Fruit fly (Drosophila melanogaster) whole organism, prepupa: Measurements from ENCODE around the gene Bap111.

ENCODE experiments used
- Blimp-1 ChIP-seq: fragments of 200-800 bp; sonication (Bioruptor generic); optimal IDR thresholded peaks from 3 replicates; lab custom pipeline; 2017; ENCODE audit warnings: missing biosample characterization, missing genetic modification characterization, mild to moderate bottlenecking, moderate library complexity, missing genetic modification reagents
- CG10669 ChIP-seq: fragments of 200-800 bp; sonication (Bioruptor generic); optimal IDR thresholded peaks from 3 replicates; lab custom pipeline; 2018; ENCODE audit warnings: missing biosample characterization, mild to moderate bottlenecking, missing genetic modification characterization, moderate library complexity
- CG11294 ChIP-seq: fragments of 200-800 bp; sonication (Bioruptor generic); IDR thresholded peaks from 2 replicates; pipeline ENCODE4 v1.3.6; 2022; ENCODE audit warnings: missing biosample characterization, missing genetic modification characterization
- CG11762 ChIP-seq: fragments of 200-800 bp; sonication (Bioruptor generic); optimal IDR thresholded peaks from 3 replicates; lab custom pipeline; 2016; ENCODE audit warnings: missing biosample characterization, missing genetic modification characterization; ENCODE audit not compliant: insufficient read depth
- CG11902 ChIP-seq: fragments of 200-800 bp; sonication (Bioruptor generic); optimal IDR thresholded peaks from 3 replicates; lab custom pipeline; 2016; ENCODE audit warnings: missing biosample characterization, missing genetic modification characterization
- CG15336 ChIP-seq: fragments of 200-800 bp; sonication (Bioruptor generic); IDR thresholded peaks from 2 replicates; pipeline ENCODE4 v1.3.6; 2022; ENCODE audit warnings: missing biosample characterization, missing genetic modification characterization
- CG1621 ChIP-seq: fragments of 200-800 bp; sonication (Bioruptor generic); optimal IDR thresholded peaks from 3 replicates; lab custom pipeline; 2018; ENCODE audit warnings: missing biosample characterization, mild to moderate bottlenecking, missing genetic modification characterization
- CG31627 ChIP-seq: fragments of 200-800 bp; sonication (Bioruptor generic); optimal IDR thresholded peaks from 3 replicates; lab custom pipeline; 2016; ENCODE audit warnings: missing biosample characterization, missing genetic modification characterization
- CG32006 ChIP-seq: fragments of 200-800 bp; sonication (Bioruptor generic); optimal IDR thresholded peaks from 3 replicates; lab custom pipeline; 2017; ENCODE audit warnings: missing biosample characterization, mild to moderate bottlenecking, missing genetic modification characterization
- CG3919 ChIP-seq: fragments of 200-800 bp; sonication (Bioruptor generic); optimal IDR thresholded peaks from 3 replicates; lab custom pipeline; 2016; ENCODE audit warnings: missing biosample characterization, missing genetic modification characterization
- CG6163 ChIP-seq: fragments of 200-800 bp; sonication (Bioruptor generic); IDR thresholded peaks from 3 replicates; pipeline ENCODE4 v1.3.6; 2022; ENCODE audit warnings: missing biosample characterization, missing genetic modification characterization
- CG6276 ChIP-seq: fragments of 200-800 bp; sonication (Bioruptor generic); optimal IDR thresholded peaks from 2 replicates; lab custom pipeline; 2017; ENCODE audit warnings: missing biosample characterization, mild to moderate bottlenecking, missing genetic modification characterization
- CG6792 ChIP-seq: fragments of 200-800 bp; sonication (Bioruptor generic); optimal IDR thresholded peaks from 3 replicates; lab custom pipeline; 2016; ENCODE audit warnings: missing biosample characterization, missing genetic modification characterization
- CG6808 ChIP-seq: fragments of 200-800 bp; sonication (Bioruptor generic); optimal IDR thresholded peaks from 3 replicates; lab custom pipeline; 2017; ENCODE audit warnings: missing biosample characterization, missing genetic modification characterization, mild to moderate bottlenecking, moderate library complexity, missing genetic modification reagents
- CG6854 ChIP-seq: fragments of 200-800 bp; sonication (Bioruptor generic); optimal IDR thresholded peaks from 2 replicates; lab custom pipeline; 2017; ENCODE audit warnings: missing biosample characterization, mild to moderate bottlenecking, missing genetic modification characterization
- CG7368 ChIP-seq: fragments of 200-800 bp; sonication (Bioruptor generic); optimal IDR thresholded peaks from 3 replicates; lab custom pipeline; 2016; ENCODE audit warnings: missing biosample characterization, missing genetic modification characterization
- CG8119 ChIP-seq: fragments of 200-800 bp; sonication (Bioruptor generic); IDR thresholded peaks from 3 replicates; pipeline ENCODE4 v1.3.6; 2022; ENCODE audit warnings: missing biosample characterization, missing genetic modification characterization
- CG8319 ChIP-seq: fragments of 200-800 bp; sonication (Bioruptor generic); optimal IDR thresholded peaks from 3 replicates; lab custom pipeline; 2016; ENCODE audit warnings: missing biosample characterization, missing genetic modification characterization
- Eip75B ChIP-seq: fragments of 200-800 bp; sonication (Bioruptor generic); optimal IDR thresholded peaks from 3 replicates; lab custom pipeline; 2016; ENCODE audit warnings: missing biosample characterization, missing genetic modification characterization
- Eip78C ChIP-seq: fragments of 200-800 bp; sonication (Bioruptor generic); peaks from one replicate; lab custom pipeline; 2016; ENCODE audit warnings: missing biosample characterization, missing genetic modification characterization
- Ets21C ChIP-seq: fragments of 200-800 bp; sonication (Bioruptor generic); optimal IDR thresholded peaks from 3 replicates; lab custom pipeline; 2016; ENCODE audit warnings: missing biosample characterization, missing genetic modification characterization
- Gug ChIP-seq: fragments of 200-800 bp; sonication (Bioruptor generic); IDR thresholded peaks from 2 replicates; pipeline ENCODE4 v1.3.6; 2022; ENCODE audit warnings: missing biosample characterization, missing genetic modification characterization
- Hr38 ChIP-seq: sonication (Bioruptor generic); optimal IDR thresholded peaks from 2 replicates; lab custom pipeline; 2016; ENCODE audit warnings: missing biosample characterization, missing genetic modification characterization
- Hr39 ChIP-seq: fragments of 200-800 bp; sonication (Bioruptor generic); optimal IDR thresholded peaks from 2 replicates; lab custom pipeline; 2016; ENCODE audit warnings: missing biosample characterization, missing genetic modification characterization
- Hr4 ChIP-seq: fragments of 200-800 bp; sonication (Bioruptor generic); optimal IDR thresholded peaks from 3 replicates; lab custom pipeline; 2016; ENCODE audit warnings: missing biosample characterization, missing genetic modification characterization
- Lpt ChIP-seq: fragments of 200-800 bp; sonication (Bioruptor generic); optimal IDR thresholded peaks from 3 replicates; lab custom pipeline; 2016; ENCODE audit warnings: missing biosample characterization, missing genetic modification characterization
- Met ChIP-seq: fragments of 200-800 bp; sonication (Bioruptor generic); optimal IDR thresholded peaks from 3 replicates; lab custom pipeline; 2016; ENCODE audit warnings: missing biosample characterization, missing genetic modification characterization
- Smox ChIP-seq: fragments of 200-800 bp; sonication (Bioruptor generic); optimal IDR thresholded peaks from 3 replicates; lab custom pipeline; 2016; ENCODE audit warnings: missing biosample characterization, missing genetic modification characterization
- Sox102F ChIP-seq: fragments of 200-800 bp; sonication (Bioruptor generic); optimal IDR thresholded peaks from 2 replicates; lab custom pipeline; 2016; ENCODE audit warnings: missing biosample characterization, mild to moderate bottlenecking, missing genetic modification characterization
- Sox14 ChIP-seq: fragments of 200-800 bp; sonication (Bioruptor generic); optimal IDR thresholded peaks from 3 replicates; lab custom pipeline; 2016; ENCODE audit warnings: missing biosample characterization, missing genetic modification characterization
- Sox15 ChIP-seq: fragments of 200-800 bp; sonication (Bioruptor generic); optimal IDR thresholded peaks from 3 replicates; lab custom pipeline; 2016; ENCODE audit warnings: missing biosample characterization, missing genetic modification characterization
- achi ChIP-seq: fragments of 200-800 bp; sonication (Bioruptor generic); optimal IDR thresholded peaks from 3 replicates; lab custom pipeline; 2016; ENCODE audit warnings: missing biosample characterization, missing genetic modification characterization
- acj6 ChIP-seq: fragments of 200-800 bp; sonication (Bioruptor generic); optimal IDR thresholded peaks from 3 replicates; lab custom pipeline; 2016; ENCODE audit warnings: missing biosample characterization, missing genetic modification characterization
- cyc ChIP-seq: fragments of 200-800 bp; sonication (Bioruptor generic); optimal IDR thresholded peaks from 3 replicates; lab custom pipeline; 2016; ENCODE audit warnings: missing biosample characterization, missing genetic modification characterization
- dac ChIP-seq: fragments of 200-800 bp; sonication (Bioruptor generic); optimal IDR thresholded peaks from 2 replicates; lab custom pipeline; 2017; ENCODE audit warnings: missing biosample characterization, mild to moderate bottlenecking, missing genetic modification characterization
- dsx ChIP-seq: fragments of 200-800 bp; optimal IDR thresholded peaks from 3 replicates; lab custom pipeline; 2019; ENCODE audit warnings: missing biosample characterization, mild to moderate bottlenecking, missing genetic modification characterization, moderate library complexity; ENCODE audit not compliant: poor library complexity, severe bottlenecking
- eg ChIP-seq: fragments of 200-800 bp; sonication (Bioruptor generic); IDR thresholded peaks from 3 replicates; pipeline ENCODE4 v1.3.6; 2022; ENCODE audit warnings: missing biosample characterization, missing genetic modification characterization
- esn ChIP-seq: fragments of 200-800 bp; sonication (Bioruptor generic); optimal IDR thresholded peaks from 2 replicates; lab custom pipeline; 2016; ENCODE audit warnings: missing biosample characterization, mild to moderate bottlenecking, missing genetic modification characterization, moderate library complexity
- fd59A ChIP-seq: fragments of 200-800 bp; sonication (Bioruptor generic); optimal IDR thresholded peaks from 2 replicates; lab custom pipeline; 2017; ENCODE audit warnings: missing biosample characterization, mild to moderate bottlenecking, missing genetic modification characterization, missing genetic modification reagents
- fkh ChIP-seq: fragments of 200-800 bp; sonication (Bioruptor generic); optimal IDR thresholded peaks from 3 replicates; lab custom pipeline; 2017; ENCODE audit warnings: missing biosample characterization, mild to moderate bottlenecking, missing genetic modification characterization, moderate library complexity
- lz ChIP-seq: fragments of 200-800 bp; sonication (Bioruptor generic); optimal IDR thresholded peaks from 3 replicates; lab custom pipeline; 2016; ENCODE audit warnings: missing biosample characterization, missing genetic modification characterization
- salr ChIP-seq, 2 experiments: fragments of 200-800 bp; sonication (Bioruptor generic); optimal IDR thresholded peaks; 3 replicates each; lab custom pipeline; 2016 to 2018; ENCODE audit warnings: missing biosample characterization in 2 of 2, missing genetic modification characterization in 2 of 2, mild to moderate bottlenecking in 1 of 2
- ss ChIP-seq, 2 experiments: fragments of 200-800 bp; sonication (Bioruptor generic); optimal IDR thresholded peaks; 2 replicates in 1 of 2; 3 replicates in 1 of 2; lab custom pipeline; 2017 to 2018; ENCODE audit warnings: mild to moderate bottlenecking in 2 of 2, missing biosample characterization in 2 of 2, missing genetic modification characterization in 2 of 2, moderate library complexity in 1 of 2
- topi ChIP-seq: fragments of 200-800 bp; sonication (Bioruptor generic); optimal IDR thresholded peaks from 3 replicates; lab custom pipeline; 2016; ENCODE audit warnings: missing biosample characterization, missing genetic modification characterization
- vri ChIP-seq: fragments of 200-800 bp; sonication (Bioruptor generic); optimal IDR thresholded peaks from 3 replicates; lab custom pipeline; 2016; ENCODE audit warnings: missing biosample characterization, mild to moderate bottlenecking, missing genetic modification characterization

The Bap111 gene

DNA sequence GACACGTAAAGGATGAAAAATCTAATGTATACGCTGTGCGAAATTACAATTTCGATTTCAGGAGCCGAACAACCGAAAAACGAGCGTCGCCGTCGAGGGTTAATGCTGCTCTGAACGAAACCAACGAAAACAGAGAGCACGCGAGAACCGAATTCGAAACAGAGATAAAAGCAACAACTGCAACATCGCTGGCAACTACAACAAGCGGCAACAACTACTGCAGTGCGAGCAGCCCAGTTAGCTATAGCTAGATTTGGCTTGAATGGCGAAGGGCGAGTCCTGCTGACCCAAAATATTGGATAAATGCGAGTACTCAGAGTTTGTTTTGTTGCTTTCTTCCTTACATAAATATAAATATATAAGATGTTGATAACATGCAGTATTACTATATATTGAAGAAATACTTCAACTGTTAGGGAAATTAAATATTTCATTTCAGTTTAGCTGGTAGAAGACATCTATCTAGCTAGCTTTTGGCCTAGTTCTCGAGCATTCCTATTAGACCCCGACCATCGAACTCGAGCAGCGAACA lies 14.1 kb upstream of the Bap111 start, which contains the start of gene fend (continued):
- TF ChIP-seq fkh (GFP tag; lab: Kevin White, UChicago) (no peak), CG11902 (GFP tag; lab: Kevin White, UChicago) (no peak), Eip78C (GFP tag; lab: Kevin White, UChicago) (peak; percentile 86), topi (GFP tag; lab: Kevin White, UChicago) (peak; percentile 11), CG1621 (tag; lab: Kevin White, UChicago) (no peak), Met (GFP tag; lab: Kevin White, UChicago) (peak; percentile 2), CG7368 (GFP tag; lab: Kevin White, UChicago) (no peak), CG6854 (no peak), CG8119 (GFP tag; lab: Robert Waterston, UW) (no peak), CG15336 (GFP tag; lab: Robert Waterston, UW) (no peak), Gug (GFP tag; lab: Robert Waterston, UW) (no peak), CG32006 (GFP tag; lab: Kevin White, UChicago) (peak; percentile 56), eg (GFP tag; lab: Robert Waterston, UW) (no peak), CG6163 (0 out of 3 replicates have a peak, but pooled peaks have one; percentile 6), ss (GFP tag; optimal IDR thresholded peaks at IDR 0.05; lab: Kevin White, UChicago) (peak; percentile 26 to 57), esn (peak; percentile 31), CG8319 (GFP tag; lab: Kevin White, UChicago) (no peak), Sox102F (GFP tag; lab: Kevin White, UChicago) (no peak), Sox15 (GFP tag; lab: Kevin White, UChicago) (no peak), Ets21C (GFP tag; lab: Kevin White, UChicago) (no peak), fd59A (GFP tag; lab: Kevin White, UChicago) (no peak), cyc (GFP tag; lab: Kevin White, UChicago) (no peak), Hr38 (GFP tag; lab: Kevin White, UChicago) (no peak), Lpt (peak; percentile 4), vri (GFP tag; lab: Kevin White, UChicago) (no peak), dsx (GFP tag; lab: Kevin White, UChicago) (peak; percentile 24), CG11294 (GFP tag; lab: Robert Waterston, UW) (no peak), achi (peak; percentile 34)
- TF ChIP-seq, all 60 proteins: peak for 27

DNA sequence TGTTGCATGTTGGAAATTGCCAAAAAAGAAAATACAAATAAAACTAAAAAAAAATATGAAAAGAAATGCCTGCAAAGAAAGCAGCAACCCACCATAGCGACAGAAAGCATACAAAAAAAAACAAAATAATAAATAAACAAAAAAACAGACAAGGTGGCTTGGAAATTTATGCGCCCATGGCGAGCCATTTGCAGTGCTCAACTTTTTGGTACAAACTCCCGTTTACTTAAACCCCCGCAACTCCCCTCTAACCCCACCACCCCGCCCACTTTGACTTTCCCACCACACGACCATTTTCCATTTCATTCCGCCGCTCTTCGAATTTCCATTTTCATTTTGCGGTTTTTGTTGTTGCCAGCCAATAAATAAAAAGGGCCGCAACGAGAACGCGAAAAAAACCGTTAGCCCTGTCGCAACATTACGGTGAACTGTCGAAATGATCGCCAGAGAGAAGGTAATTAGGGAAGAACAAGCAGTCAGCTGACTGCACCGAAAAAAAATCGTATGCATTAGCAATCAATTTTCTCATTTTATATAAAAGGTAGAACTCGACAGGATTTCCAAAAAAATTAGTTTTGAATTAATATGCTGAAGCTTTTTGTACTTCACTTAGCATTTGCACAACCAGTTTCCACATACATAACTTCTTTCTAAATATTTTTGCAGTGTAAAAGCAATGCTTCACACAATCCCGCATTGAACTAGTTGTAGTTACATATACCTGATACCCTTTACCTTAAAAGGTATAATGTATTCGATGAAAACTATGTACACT lies 12.1 kb upstream of the Bap111 start:
- TF ChIP-seq fd59A (GFP tag; lab: Kevin White, UChicago) = no peak
- no peak for TF ChIP-seq Sox15 (GFP tag; lab: Kevin White, UChicago)
- TF ChIP-seq CG32006 (GFP tag; lab: Kevin White, UChicago) = peak; percentile 50
- no peak for TF ChIP-seq CG10669 (GFP tag; lab: Kevin White, UChicago)
- TF ChIP-seq CG6808 (GFP tag; lab: Kevin White, UChicago) = no peak
- no peak for TF ChIP-seq Hr38 (GFP tag; lab: Kevin White, UChicago)
- peak; percentile 38; the same call in 1 of the 3 replicates for TF ChIP-seq eg (GFP tag; lab: Robert Waterston, UW)
- TF ChIP-seq CG31627 (GFP tag; lab: Kevin White, UChicago) = peak; percentile 10
- TF ChIP-seq CG6792 (GFP tag; lab: Kevin White, UChicago) = no peak
- no peak for TF ChIP-seq CG7368 (GFP tag; lab: Kevin White, UChicago)
- peak; percentile 14 for TF ChIP-seq Hr39
- peak; percentile 18 for TF ChIP-seq CG3919 (GFP tag; lab: Kevin White, UChicago)
- TF ChIP-seq Eip75B = no peak
- no peak for TF ChIP-seq lz
- no peak for TF ChIP-seq achi
- TF ChIP-seq dac = no peak
- no peak for TF ChIP-seq Ets21C (GFP tag; lab: Kevin White, UChicago)
- no peak for TF ChIP-seq Gug (GFP tag; lab: Robert Waterston, UW)
- TF ChIP-seq CG11762 (GFP tag; lab: Kevin White, UChicago) = no peak
- no peak for TF ChIP-seq Sox102F (GFP tag; lab: Kevin White, UChicago)
- TF ChIP-seq CG8319 (GFP tag; lab: Kevin White, UChicago) = no peak
- TF ChIP-seq CG1621 (tag; lab: Kevin White, UChicago) = no peak
- no peak for TF ChIP-seq acj6 (GFP tag; lab: Kevin White, UChicago)
- no peak for TF ChIP-seq Smox
- TF ChIP-seq salr (GFP tag; optimal IDR thresholded peaks at IDR 0.05; lab: Kevin White, UChicago) = no peak
- TF ChIP-seq CG15336 (GFP tag; lab: Robert Waterston, UW) = peak; percentile 54
- peak; percentile 40 for TF ChIP-seq Hr4
- no peak for TF ChIP-seq Sox14 (GFP tag; lab: Kevin White, UChicago)
- no peak; the same call in 2 of the 3 replicates for TF ChIP-seq CG8119 (GFP tag; lab: Robert Waterston, UW)
- no peak for TF ChIP-seq cyc (GFP tag; lab: Kevin White, UChicago)
- TF ChIP-seq CG6276 = no peak
- TF ChIP-seq vri (GFP tag; lab: Kevin White, UChicago) = no peak
- TF ChIP-seq Blimp-1 (GFP tag; lab: Kevin White, UChicago) = no peak
- no peak for TF ChIP-seq dsx (GFP tag; lab: Kevin White, UChicago)
